Fruit fly (Drosophila melanogaster): Measurements from ENCODE around the gene alphaTub84D.

- TF ChIP-seq CG10669 (GFP tag; optimal IDR thresholded peaks at IDR 0.05) (no peak), Met (GFP tag; optimal IDR thresholded peaks at IDR 0.05) (no peak), Gug (GFP tag; IDR thresholded peaks at IDR 0.05) (no peak), Eip93F (GFP tag; optimal IDR thresholded peaks at IDR 0.05) (no peak), CG15336 (GFP tag; IDR thresholded peaks at IDR 0.05) (no peak)
Measured at dm6 chr3R:7536281-7536680, 5.7 kb downstream of the alphaTub84D start, which contains the start of gene alpha-Est5.
